Worm (Caenorhabditis elegans) whole organism, early embryonic: ENCODE results near the gene irld-66.
"Not testable (repeated sequence)": the region's sequence is repeated elsewhere in the genome, so short reads cannot be mapped to it uniquely, and the experiment has no call there.

Experiments
- ama-1 ChIP-seq: fragments of 150-350 bp; optimal IDR thresholded peaks from 2 replicates; lab custom pipeline; 2014
- sea-1 ChIP-seq: fragments of 200-800 bp; sonication (Bioruptor generic); conservative IDR thresholded peaks from 2 replicates; pipeline ENCODE4 v1.3.6; 2022; ENCODE audit warnings: missing genetic modification characterization, missing compliant biosample characterization

DNA sequence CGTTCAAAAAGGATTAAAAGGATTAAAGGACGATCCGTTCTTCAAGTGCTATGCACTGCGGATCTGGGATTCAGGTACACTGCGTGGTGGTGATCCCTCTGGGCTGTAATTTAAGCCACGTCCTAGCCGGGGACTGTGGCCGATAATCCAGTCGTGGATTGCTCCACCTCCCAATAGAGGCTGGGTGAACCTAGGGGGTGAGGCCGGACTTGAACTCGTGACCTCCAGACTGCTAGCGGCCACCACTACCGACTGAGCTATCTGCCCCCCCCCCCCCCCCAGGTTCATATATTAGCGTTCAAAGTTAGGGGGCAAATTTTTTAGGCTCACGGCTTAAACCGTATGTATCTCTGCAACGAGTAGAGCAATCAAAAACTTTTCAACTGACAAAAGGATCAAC lies 48.4 kb upstream of the irld-66 start:
- TF ChIP-seq ama-1 (lab: Kevin White, UChicago); sea-1: not testable (repeated sequence)
